Worm (Caenorhabditis elegans) whole organism, late embryonic: ENCODE measurements around the gene hsp-12.2.

Experiments used
- ama-1 ChIP-seq: fragments of 150-350 bp; optimal IDR thresholded peaks from 2 replicates; lab custom pipeline; 2014
- dve-1 ChIP-seq: sonication (generic microtip); optimal IDR thresholded peaks from 2 replicates; lab custom pipeline; 2017; ENCODE audit warnings: antibody characterized with exemption, mild to moderate bottlenecking, missing genetic modification characterization, missing compliant biosample characterization
- pag-3 ChIP-seq: sonication (generic microtip); optimal IDR thresholded peaks from 2 replicates; lab custom pipeline; 2016; ENCODE audit warnings: missing compliant biosample characterization, missing genetic modification characterization, borderline replicate concordance
- tbx-2 ChIP-seq: sonication (generic microtip); optimal IDR thresholded peaks from 2 replicates; lab custom pipeline; 2016; ENCODE audit warnings: missing genetic modification characterization, missing compliant biosample characterization
- unc-86 ChIP-seq: sonication (generic microtip); optimal IDR thresholded peaks from 2 replicates; lab custom pipeline; 2016; ENCODE audit warnings: missing genetic modification characterization, missing compliant biosample characterization

DNA sequence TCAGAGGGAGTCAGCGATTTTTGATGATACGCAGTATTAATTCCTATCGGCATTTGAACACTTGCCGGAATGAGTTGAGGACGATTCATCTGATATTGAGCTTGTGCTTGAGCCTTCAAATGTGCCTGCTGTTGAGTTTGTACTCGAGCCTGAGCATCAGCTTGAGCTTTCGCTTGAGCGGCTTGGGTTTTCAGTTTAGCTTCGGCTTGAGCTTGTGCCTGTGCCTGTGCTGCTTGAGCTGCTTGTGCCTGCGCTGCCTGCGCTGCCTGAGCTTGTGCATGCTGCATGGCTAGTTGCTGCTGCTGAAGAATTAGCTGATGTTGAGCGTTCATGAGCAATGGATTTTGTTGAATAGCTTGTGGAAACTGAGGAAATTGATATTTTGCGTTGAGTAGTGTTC, 22.0 kb upstream of the hsp-12.2 start:
- TF ChIP-seq tbx-2 (tag; lab: Kevin White, UChicago) (no peak), ama-1 (lab: Kevin White, UChicago) (no peak), dve-1 (tag; lab: Kevin White, UChicago) (no peak), pag-3 (tag; lab: Kevin White, UChicago) (no peak), unc-86 (no peak)
